Worm (Caenorhabditis elegans) whole organism, late embryonic: ENCODE data around the gene K08E5.6.

Experiments
- C08G9.2 ChIP-seq: sonication (generic microtip); optimal IDR thresholded peaks from 2 replicates; lab custom pipeline; 2016; ENCODE audit warnings: mild to moderate bottlenecking, missing genetic modification characterization, moderate library complexity, missing compliant biosample characterization
- F13H6.1 ChIP-seq: sonication (generic microtip); optimal IDR thresholded peaks from 2 replicates; lab custom pipeline; 2016; ENCODE audit warnings: missing genetic modification characterization, missing compliant biosample characterization
- K02D7.2 ChIP-seq: sonication (generic microtip); optimal IDR thresholded peaks from 2 replicates; lab custom pipeline; 2017; ENCODE audit warnings: mild to moderate bottlenecking, missing genetic modification characterization, missing compliant biosample characterization
- K09A11.1 ChIP-seq: sonication (generic microtip); optimal IDR thresholded peaks from 2 replicates; lab custom pipeline; 2017; ENCODE audit warnings: antibody characterized with exemption, mild to moderate bottlenecking, missing genetic modification characterization, missing compliant biosample characterization; ENCODE audit not compliant: insufficient read depth
- T23F11.4 ChIP-seq: fragments of 200-800 bp; sonication (Bioruptor generic); optimal IDR thresholded peaks from 2 replicates; lab custom pipeline; 2018; ENCODE audit warnings: mild to moderate bottlenecking, missing genetic modification characterization, missing compliant biosample characterization
- ahr-1 ChIP-seq: sonication (generic microtip); optimal IDR thresholded peaks from 2 replicates; lab custom pipeline; 2016; ENCODE audit warnings: missing genetic modification characterization, missing compliant biosample characterization
- ama-1 ChIP-seq: fragments of 150-350 bp; optimal IDR thresholded peaks from 2 replicates; lab custom pipeline; 2014
- ceh-14 ChIP-seq: sonication (generic microtip); optimal IDR thresholded peaks from 2 replicates; lab custom pipeline; 2016; ENCODE audit warnings: missing genotype, missing genetic modification characterization, missing compliant biosample characterization
- ceh-19 ChIP-seq: fragments of 200-800 bp; sonication (Bioruptor generic); optimal IDR thresholded peaks from 2 replicates; lab custom pipeline; 2018; ENCODE audit warnings: mild to moderate bottlenecking, missing genetic modification characterization, missing compliant biosample characterization
- ceh-2 ChIP-seq: sonication (generic microtip); optimal IDR thresholded peaks from 2 replicates; lab custom pipeline; 2016; ENCODE audit warnings: missing genotype, missing genetic modification characterization, missing compliant biosample characterization
- ceh-24 ChIP-seq: sonication (generic microtip); optimal IDR thresholded peaks from 2 replicates; lab custom pipeline; 2016; ENCODE audit warnings: mild to moderate bottlenecking, missing genetic modification characterization, missing compliant biosample characterization
- ceh-31 ChIP-seq: sonication (generic microtip); optimal IDR thresholded peaks from 2 replicates; lab custom pipeline; 2016; ENCODE audit warnings: missing genetic modification characterization, missing compliant biosample characterization
- ceh-34 ChIP-seq: sonication (generic microtip); optimal IDR thresholded peaks from 2 replicates; lab custom pipeline; 2016; ENCODE audit warnings: mild to moderate bottlenecking, missing genetic modification characterization, missing compliant biosample characterization
- ceh-45 ChIP-seq: fragments of 200-800 bp; sonication (Bioruptor generic); IDR thresholded peaks from 2 replicates; pipeline ENCODE4 v1.3.6; 2022; ENCODE audit warnings: missing genetic modification reagents, missing genetic modification characterization, missing compliant biosample characterization
- ceh-48 ChIP-seq: sonication (generic microtip); optimal IDR thresholded peaks from 2 replicates; lab custom pipeline; 2016; ENCODE audit warnings: missing genetic modification characterization, inconsistent platforms, missing compliant biosample characterization
- che-1 ChIP-seq: sonication (generic microtip); optimal IDR thresholded peaks from 2 replicates; lab custom pipeline; 2016; ENCODE audit warnings: mild to moderate bottlenecking, missing genetic modification characterization, missing compliant biosample characterization
- dmd-4 ChIP-seq: sonication (generic microtip); optimal IDR thresholded peaks from 2 replicates; lab custom pipeline; 2016; ENCODE audit warnings: borderline replicate concordance, missing genetic modification characterization, missing compliant biosample characterization
- dve-1 ChIP-seq: sonication (generic microtip); optimal IDR thresholded peaks from 2 replicates; lab custom pipeline; 2017; ENCODE audit warnings: antibody characterized with exemption, mild to moderate bottlenecking, missing genetic modification characterization, missing compliant biosample characterization
- eyg-1 ChIP-seq: sonication (generic microtip); optimal IDR thresholded peaks from 2 replicates; lab custom pipeline; 2016; ENCODE audit warnings: missing genotype, missing genetic modification characterization, missing compliant biosample characterization
- fax-1 ChIP-seq: sonication (generic microtip); optimal IDR thresholded peaks from 2 replicates; lab custom pipeline; 2016; ENCODE audit warnings: missing genotype, missing genetic modification characterization, missing compliant biosample characterization
- fkh-10 ChIP-seq: fragments of 150-350 bp; optimal IDR thresholded peaks from 2 replicates; lab custom pipeline; 2014; ENCODE audit warnings: missing biosample characterization, missing genetic modification reagents, missing genetic modification characterization
- fkh-6 ChIP-seq: sonication (generic microtip); optimal IDR thresholded peaks from 2 replicates; lab custom pipeline; 2016; ENCODE audit warnings: missing genetic modification characterization, missing compliant biosample characterization
- gmeb-2 ChIP-seq: sonication (generic microtip); optimal IDR thresholded peaks from 2 replicates; lab custom pipeline; 2016; ENCODE audit warnings: missing genetic modification characterization, inconsistent platforms, missing compliant biosample characterization
- hlh-13 ChIP-seq: fragments of 200-800 bp; sonication (Bioruptor generic); optimal IDR thresholded peaks from 2 replicates; lab custom pipeline; 2018; ENCODE audit warnings: mild to moderate bottlenecking, missing genetic modification characterization, missing compliant biosample characterization
- hlh-15 ChIP-seq: sonication (generic microtip); optimal IDR thresholded peaks from 2 replicates; lab custom pipeline; 2016; ENCODE audit warnings: missing genetic modification characterization, missing compliant biosample characterization
- hlh-6 ChIP-seq: sonication (generic microtip); optimal IDR thresholded peaks from 2 replicates; lab custom pipeline; 2016; ENCODE audit warnings: missing genotype, missing genetic modification characterization, missing compliant biosample characterization
- lim-6 ChIP-seq: sonication (generic microtip); optimal IDR thresholded peaks from 2 replicates; lab custom pipeline; 2016; ENCODE audit warnings: missing genetic modification characterization, missing compliant biosample characterization
- lin-11 ChIP-seq: fragments of 200-800 bp; sonication (Bioruptor generic); optimal IDR thresholded peaks from 2 replicates; lab custom pipeline; 2018; ENCODE audit warnings: mild to moderate bottlenecking, missing genetic modification characterization, missing compliant biosample characterization
- madf-2 ChIP-seq: sonication (generic microtip); optimal IDR thresholded peaks from 2 replicates; lab custom pipeline; 2017; ENCODE audit warnings: missing genetic modification characterization, missing compliant biosample characterization
- nfya-1 ChIP-seq: sonication (generic microtip); optimal IDR thresholded peaks from 2 replicates; lab custom pipeline; 2017; ENCODE audit warnings: missing genetic modification characterization, mild to moderate bottlenecking, missing compliant biosample characterization, antibody characterized with exemption, moderate library complexity
- nhr-11 ChIP-seq: fragments of 150-350 bp; optimal IDR thresholded peaks from 2 replicates; lab custom pipeline; 2014; ENCODE audit warnings: missing biosample characterization, missing genetic modification characterization
- pag-3 ChIP-seq: sonication (generic microtip); optimal IDR thresholded peaks from 2 replicates; lab custom pipeline; 2016; ENCODE audit warnings: missing compliant biosample characterization, missing genetic modification characterization, borderline replicate concordance
- pax-1 ChIP-seq: fragments of 150-350 bp; optimal IDR thresholded peaks from 2 replicates; lab custom pipeline; 2014; ENCODE audit warnings: missing biosample characterization, missing genetic modification characterization
- pqm-1 ChIP-seq: sonication (generic microtip); optimal IDR thresholded peaks from 2 replicates; lab custom pipeline; 2016; ENCODE audit warnings: missing genetic modification characterization, missing compliant biosample characterization
- pros-1 ChIP-seq: fragments of 150-350 bp; optimal IDR thresholded peaks from 2 replicates; lab custom pipeline; 2014; ENCODE audit warnings: missing biosample characterization, missing genetic modification reagents, missing genetic modification characterization
- ref-2 ChIP-seq: sonication (generic microtip); optimal IDR thresholded peaks from 2 replicates; lab custom pipeline; 2016; ENCODE audit warnings: missing genetic modification characterization, missing compliant biosample characterization
- sdc-2 ChIP-seq: sonication (generic microtip); optimal IDR thresholded peaks from 2 replicates; lab custom pipeline; 2016; ENCODE audit warnings: missing genotype, missing genetic modification characterization, missing compliant biosample characterization
- sox-2 ChIP-seq: fragments of 200-800 bp; sonication (Bioruptor generic); IDR thresholded peaks from 2 replicates; pipeline ENCODE4 v1.3.6; 2022; ENCODE audit warnings: missing genetic modification reagents, missing genetic modification characterization, missing compliant biosample characterization
- syd-9 ChIP-seq: sonication (generic microtip); optimal IDR thresholded peaks from 2 replicates; lab custom pipeline; 2016; ENCODE audit warnings: mild to moderate bottlenecking, missing genetic modification characterization, moderate library complexity, missing compliant biosample characterization
- tbx-7 ChIP-seq: sonication (generic microtip); optimal IDR thresholded peaks from 2 replicates; lab custom pipeline; 2016; ENCODE audit warnings: missing genotype, missing genetic modification characterization, missing compliant biosample characterization
- unc-3 ChIP-seq, 2 experiments: fragments of 200-800 bp in 1 of 2; sonication (Bioruptor generic) in 1 of 2; sonication (generic microtip) in 1 of 2; conservative IDR thresholded peaks in 1 of 2; optimal IDR thresholded peaks in 1 of 2; 2 replicates each; pipeline versions ENCODE4 v1.3.6 to Lab custom; 2016 to 2022; ENCODE audit warnings: missing compliant biosample characterization in 2 of 2, missing genetic modification characterization in 2 of 2, missing genetic modification reagents in 1 of 2
- unc-42 ChIP-seq: sonication (generic microtip); optimal IDR thresholded peaks from 2 replicates; lab custom pipeline; 2016; ENCODE audit warnings: missing genotype, missing genetic modification characterization, missing compliant biosample characterization
- unc-55 ChIP-seq: sonication (generic microtip); optimal IDR thresholded peaks from 2 replicates; lab custom pipeline; 2017; ENCODE audit warnings: missing biosample characterization, missing genetic modification reagents, missing genetic modification characterization
- unc-86 ChIP-seq: sonication (generic microtip); optimal IDR thresholded peaks from 2 replicates; lab custom pipeline; 2016; ENCODE audit warnings: missing genetic modification characterization, missing compliant biosample characterization
- ztf-16 ChIP-seq: sonication (generic microtip); optimal IDR thresholded peaks from 2 replicates; lab custom pipeline; 2017; ENCODE audit warnings: missing genetic modification characterization, missing compliant biosample characterization

Gene K08E5.6

DNA sequence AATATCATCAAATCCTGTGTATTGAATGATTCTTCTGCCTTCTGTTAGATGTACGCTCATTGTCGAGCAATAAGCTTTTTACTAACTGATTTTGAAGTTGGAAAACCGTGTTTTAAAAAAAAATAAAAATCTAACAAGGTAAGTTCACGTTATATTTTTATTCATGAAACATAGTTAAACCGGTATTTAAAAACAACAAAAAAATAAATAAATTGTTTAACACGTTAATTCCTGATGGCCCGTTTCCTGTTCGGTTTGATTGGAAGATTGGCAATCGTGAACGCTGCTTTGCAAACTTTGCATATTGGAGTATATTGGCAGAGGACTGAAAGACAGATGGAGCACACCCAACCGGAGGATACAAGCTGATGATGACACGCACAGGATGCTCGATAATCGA lies 22.0 kb upstream of the K08E5.6 start, which contains the start of gene ZK1128.3:
ZK1128.3 (minus strand) TSS at position 101 of the 400 bp plus-strand sequence.
- TF ChIP-seq nfya-1 (tag; lab: Kevin White, UChicago): no peak
- TF ChIP-seq K09A11.1: no peak
- no peak for TF ChIP-seq fkh-6 (tag; lab: Kevin White, UChicago)
- TF ChIP-seq eyg-1 (tag; lab: Kevin White, UChicago): no peak
- TF ChIP-seq F13H6.1: no peak
- no peak for TF ChIP-seq sdc-2
- TF ChIP-seq pag-3: no peak
- no peak for TF ChIP-seq ama-1 (lab: Kevin White, UChicago)
- TF ChIP-seq tbx-7: no peak
- TF ChIP-seq K02D7.2: no peak
- TF ChIP-seq sox-2 (GFP tag; lab: Robert Waterston, UW): no peak
- TF ChIP-seq ceh-2: no peak
- TF ChIP-seq ceh-14 (tag; lab: Kevin White, UChicago): no peak
- TF ChIP-seq ahr-1: no peak
- TF ChIP-seq T23F11.4 (GFP tag; lab: Kevin White, UChicago): no peak
- no peak for TF ChIP-seq lin-11 (tag; lab: Kevin White, UChicago)
- no peak for TF ChIP-seq ceh-24 (tag; lab: Kevin White, UChicago)

DNA sequence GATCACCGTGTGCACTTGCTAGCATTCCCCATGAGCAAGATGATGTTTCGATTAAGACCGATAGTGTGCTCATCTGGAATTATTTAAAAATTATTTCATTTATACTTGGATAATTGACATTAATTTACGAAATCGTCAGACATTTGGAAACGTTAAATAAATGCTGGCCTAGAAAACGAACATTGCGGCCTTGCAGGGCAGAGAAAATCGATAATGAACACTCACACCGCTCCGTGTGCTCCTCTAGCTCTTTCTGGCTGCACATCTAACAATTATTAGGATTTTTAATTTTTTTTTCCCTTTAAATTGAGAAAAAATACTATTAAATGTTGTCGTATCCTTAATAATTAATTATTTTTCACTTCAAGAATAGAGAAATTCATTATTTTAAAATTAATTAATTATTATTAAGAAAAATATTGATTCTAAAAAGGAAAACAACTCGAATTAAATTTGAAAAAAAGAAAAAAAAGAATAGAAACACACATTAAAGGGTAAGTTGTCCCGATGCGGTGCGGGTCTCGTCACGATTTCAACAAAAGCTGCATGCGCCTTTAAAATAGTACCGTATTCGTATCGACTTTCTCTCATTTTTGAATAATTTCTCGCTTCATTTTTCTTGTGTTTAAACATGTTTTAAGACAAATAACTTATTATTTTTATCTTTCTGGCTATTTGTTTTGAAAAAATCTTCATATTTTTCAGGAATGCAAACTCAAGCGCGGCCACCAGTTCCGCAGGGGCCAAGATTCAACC lies 20.6 kb upstream of the K08E5.6 start, which contains the start of the genes gtf-2H3 and ham-3:
gtf-2H3 (minus strand) TSS at position 73 of the 756 bp plus-strand sequence.
ham-3 (plus strand) TSS at position 706 of the 756 bp plus-strand sequence.
- TF ChIP-seq unc-42 (tag; lab: Kevin White, UChicago) (peak; percentile 16), ceh-48 (tag; lab: Kevin White, UChicago) (peak; percentile 90), fkh-10 (GFP tag; lab: Kevin White, UChicago) (no peak), ceh-31 (tag; lab: Kevin White, UChicago) (peak; percentile 28)

DNA sequence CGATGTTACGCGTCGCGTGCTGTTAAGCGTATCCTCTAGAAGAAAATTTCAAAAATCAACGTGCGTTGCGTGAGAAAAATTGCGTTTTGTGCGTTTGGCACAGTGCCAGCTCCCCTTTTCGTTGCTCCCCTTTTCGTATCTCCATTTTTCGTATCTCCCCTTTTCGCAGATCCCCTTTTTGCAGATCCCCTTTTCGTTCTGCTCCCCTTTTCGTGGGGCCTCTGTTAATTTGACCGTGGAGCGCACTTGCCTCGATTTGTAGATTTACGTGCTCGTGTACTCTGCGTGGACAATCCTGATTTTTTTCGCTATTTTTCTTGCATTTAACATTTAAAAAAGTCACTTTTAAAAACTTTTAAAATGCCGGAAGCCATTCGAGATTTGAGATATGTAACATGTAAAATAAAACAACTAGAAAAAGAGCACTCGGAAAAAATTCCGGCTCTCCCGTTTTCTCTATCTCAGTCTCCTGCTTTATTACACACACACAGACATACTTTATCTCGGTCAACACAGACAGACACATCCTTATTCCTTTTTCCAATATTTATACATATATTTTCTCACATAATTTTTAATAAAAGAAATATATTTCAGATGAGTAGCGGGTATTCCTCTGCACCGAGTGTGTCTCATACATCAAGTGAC lies 17.1 kb upstream of the K08E5.6 start, which contains the start of gene ttll-4:
ttll-4 (plus strand) TSS at position 598 of the 648 bp plus-strand sequence.
- TF ChIP-seq ztf-16 (tag; lab: Kevin White, UChicago) (no peak), ceh-45 (no peak), ref-2 (tag; lab: Kevin White, UChicago) (peak; percentile 88), nfya-1 (tag; lab: Kevin White, UChicago) (peak; percentile 15), hlh-6 (no peak), syd-9 (tag; lab: Kevin White, UChicago) (peak; percentile 6), unc-3 (GFP tag; conservative IDR thresholded peaks at IDR 0.05; lab: Robert Waterston, UW) (no peak), unc-3 (tag; optimal IDR thresholded peaks at IDR 0.05; lab: Kevin White, UChicago) (peak; percentile 46), K09A11.1 (no peak), hlh-13 (no peak), lin-11 (tag; lab: Kevin White, UChicago) (no peak), che-1 (tag; lab: Kevin White, UChicago) (no peak), hlh-15 (tag; lab: Kevin White, UChicago) (no peak), nhr-11 (tag; lab: Kevin White, UChicago) (no peak), ceh-34 (tag; lab: Kevin White, UChicago) (peak; percentile 78), dmd-4 (tag; lab: Kevin White, UChicago) (peak; percentile 79), unc-55 (GFP tag; lab: Kevin White, UChicago) (no peak), F13H6.1 (peak; percentile 47), unc-86 (tag; lab: Kevin White, UChicago) (peak; percentile 58), dve-1 (tag; lab: Kevin White, UChicago) (no peak), pax-1 (tag; lab: Kevin White, UChicago) (no peak), K02D7.2 (no peak), fkh-10 (GFP tag; lab: Kevin White, UChicago) (no peak), ceh-14 (tag; lab: Kevin White, UChicago) (peak; percentile 90), ama-1 (lab: Kevin White, UChicago) (no peak), gmeb-2 (tag; lab: Kevin White, UChicago) (peak; percentile 9), ceh-31 (tag; lab: Kevin White, UChicago) (peak; percentile 96), fax-1 (peak; percentile 79), fkh-6 (tag; lab: Kevin White, UChicago) (peak; percentile 71), C08G9.2 (tag; lab: Kevin White, UChicago) (peak; percentile 86), pros-1 (no peak), pqm-1 (tag; lab: Kevin White, UChicago) (peak; percentile 12), lim-6 (tag; lab: Kevin White, UChicago) (peak; percentile 59), madf-2 (tag; lab: Kevin White, UChicago) (peak; percentile 27), ceh-19 (GFP tag; lab: Kevin White, UChicago) (peak; percentile 15)
